Fruit fly (Drosophila melanogaster) whole organism, prepupa: Measurements from ENCODE around the gene CG16815.

ENCODE experiments used
- CG15336 ChIP-seq: fragments of 200-800 bp; sonication (Bioruptor generic); IDR thresholded peaks from 2 replicates; pipeline ENCODE4 v1.3.6; 2022; ENCODE audit warnings: missing biosample characterization, missing genetic modification characterization
- CG6276 ChIP-seq: fragments of 200-800 bp; sonication (Bioruptor generic); optimal IDR thresholded peaks from 2 replicates; lab custom pipeline; 2017; ENCODE audit warnings: missing biosample characterization, mild to moderate bottlenecking, missing genetic modification characterization
- CG6808 ChIP-seq: fragments of 200-800 bp; sonication (Bioruptor generic); optimal IDR thresholded peaks from 3 replicates; lab custom pipeline; 2017; ENCODE audit warnings: missing biosample characterization, missing genetic modification characterization, mild to moderate bottlenecking, moderate library complexity, missing genetic modification reagents
- Eip78C ChIP-seq: fragments of 200-800 bp; sonication (Bioruptor generic); peaks from one replicate; lab custom pipeline; 2016; ENCODE audit warnings: missing biosample characterization, missing genetic modification characterization
- Hr38 ChIP-seq: sonication (Bioruptor generic); optimal IDR thresholded peaks from 2 replicates; lab custom pipeline; 2016; ENCODE audit warnings: missing biosample characterization, missing genetic modification characterization
- Smox ChIP-seq: fragments of 200-800 bp; sonication (Bioruptor generic); optimal IDR thresholded peaks from 3 replicates; lab custom pipeline; 2016; ENCODE audit warnings: missing biosample characterization, missing genetic modification characterization
- Sox102F ChIP-seq: fragments of 200-800 bp; sonication (Bioruptor generic); optimal IDR thresholded peaks from 2 replicates; lab custom pipeline; 2016; ENCODE audit warnings: missing biosample characterization, mild to moderate bottlenecking, missing genetic modification characterization
- Sox14 ChIP-seq: fragments of 200-800 bp; sonication (Bioruptor generic); optimal IDR thresholded peaks from 3 replicates; lab custom pipeline; 2016; ENCODE audit warnings: missing biosample characterization, missing genetic modification characterization
- eg ChIP-seq: fragments of 200-800 bp; sonication (Bioruptor generic); IDR thresholded peaks from 3 replicates; pipeline ENCODE4 v1.3.6; 2022; ENCODE audit warnings: missing biosample characterization, missing genetic modification characterization
- esn ChIP-seq: fragments of 200-800 bp; sonication (Bioruptor generic); optimal IDR thresholded peaks from 2 replicates; lab custom pipeline; 2016; ENCODE audit warnings: missing biosample characterization, mild to moderate bottlenecking, missing genetic modification characterization, moderate library complexity
- fd59A ChIP-seq: fragments of 200-800 bp; sonication (Bioruptor generic); optimal IDR thresholded peaks from 2 replicates; lab custom pipeline; 2017; ENCODE audit warnings: missing biosample characterization, mild to moderate bottlenecking, missing genetic modification characterization, missing genetic modification reagents
- ss ChIP-seq, 2 experiments: fragments of 200-800 bp; sonication (Bioruptor generic); optimal IDR thresholded peaks; 2 replicates in 1 of 2; 3 replicates in 1 of 2; lab custom pipeline; 2017 to 2018; ENCODE audit warnings: mild to moderate bottlenecking in 2 of 2, missing biosample characterization in 2 of 2, missing genetic modification characterization in 2 of 2, moderate library complexity in 1 of 2
- svp ChIP-seq: fragments of 200-800 bp; sonication (Bioruptor generic); peaks from one replicate; lab custom pipeline; 2016; ENCODE audit warnings: missing biosample characterization, missing genetic modification characterization

- TF ChIP-seq CG6808 (GFP tag; lab: Kevin White, UChicago) (no peak), svp (GFP tag; lab: Kevin White, UChicago) (no peak), Sox102F (GFP tag; lab: Kevin White, UChicago) (no peak), CG6276 (GFP tag; lab: Kevin White, UChicago) (no peak), CG15336 (GFP tag; lab: Robert Waterston, UW) (no peak), Sox14 (GFP tag; lab: Kevin White, UChicago) (no peak), ss (GFP tag; optimal IDR thresholded peaks at IDR 0.05; lab: Kevin White, UChicago) (no peak), Smox (GFP tag; lab: Kevin White, UChicago) (no peak), esn (GFP tag; lab: Kevin White, UChicago) (no peak), Hr38 (GFP tag; lab: Kevin White, UChicago) (no peak), fd59A (no peak), eg (GFP tag; lab: Robert Waterston, UW) (no peak), Eip78C (no peak)
These were observed 2.1 kb downstream of the CG16815 start, which contains the start of gene Prosalpha6T for dm6 chr2L:13231739-13232138.
